Worm (Caenorhabditis elegans) whole organism, early embryonic: ENCODE measurements around the gene srj-4.

ENCODE experiments used
- B0310.2 ChIP-seq: sonication (generic microtip); optimal IDR thresholded peaks from 2 replicates; lab custom pipeline; 2016; ENCODE audit warnings: mild to moderate bottlenecking, missing genetic modification characterization, missing compliant biosample characterization
- ama-1 ChIP-seq: fragments of 150-350 bp; optimal IDR thresholded peaks from 2 replicates; lab custom pipeline; 2014
- ceh-13 ChIP-seq: fragments of 200-800 bp; sonication (Bioruptor generic); optimal IDR thresholded peaks from 2 replicates; lab custom pipeline; 2018; ENCODE audit warnings: mild to moderate bottlenecking, missing genetic modification characterization, missing compliant biosample characterization
- ets-7 ChIP-seq: sonication (generic microtip); optimal IDR thresholded peaks from 2 replicates; lab custom pipeline; 2016; ENCODE audit warnings: missing genotype, missing genetic modification characterization, missing compliant biosample characterization
- flt-1 ChIP-seq: fragments of 200-800 bp; sonication (Bioruptor generic); IDR thresholded peaks from 2 replicates; pipeline ENCODE4 v1.3.6; 2022; ENCODE audit warnings: missing genetic modification characterization, missing compliant biosample characterization
- hmg-4 ChIP-seq: fragments of 200-800 bp; sonication (Bioruptor generic); optimal IDR thresholded peaks from 2 replicates; lab custom pipeline; 2018; ENCODE audit warnings: mild to moderate bottlenecking, missing genetic modification characterization, missing compliant biosample characterization
- hnd-1 ChIP-seq: sonication (generic microtip); optimal IDR thresholded peaks from 2 replicates; lab custom pipeline; 2016; ENCODE audit warnings: missing genetic modification characterization, missing compliant biosample characterization
- pes-1 ChIP-seq: fragments of 200-800 bp; sonication (Bioruptor generic); IDR thresholded peaks from 2 replicates; pipeline ENCODE4 v1.3.6; 2022; ENCODE audit warnings: missing genetic modification reagents, missing genetic modification characterization, missing compliant biosample characterization
- scrt-1 ChIP-seq: fragments of 200-800 bp; sonication (Bioruptor generic); IDR thresholded peaks from 2 replicates; pipeline ENCODE4 v1.3.6; 2022; ENCODE audit warnings: missing genetic modification characterization, missing compliant biosample characterization
- sea-1 ChIP-seq: fragments of 200-800 bp; sonication (Bioruptor generic); conservative IDR thresholded peaks from 2 replicates; pipeline ENCODE4 v1.3.6; 2022; ENCODE audit warnings: missing genetic modification characterization, missing compliant biosample characterization
- tra-4 ChIP-seq: sonication (generic microtip); optimal IDR thresholded peaks from 2 replicates; lab custom pipeline; 2017; ENCODE audit warnings: missing genetic modification characterization, missing compliant biosample characterization

- TF ChIP-seq ama-1 (lab: Kevin White, UChicago) (no peak), B0310.2 (tag; lab: Kevin White, UChicago) (no peak), flt-1 (GFP tag; lab: Robert Waterston, UW) (no peak), hmg-4 (GFP tag; lab: Kevin White, UChicago) (no peak), hnd-1 (tag; lab: Kevin White, UChicago) (no peak), pes-1 (GFP tag; lab: Robert Waterston, UW) (no peak), ceh-13 (GFP tag; lab: Kevin White, UChicago) (no peak), scrt-1 (GFP tag; lab: Robert Waterston, UW) (no peak), sea-1 (no peak), tra-4 (no peak), ets-7 (tag; lab: Kevin White, UChicago) (no peak)
Measured at ce11 chrV:12140625-12141024, 22.4 kb upstream of the srj-4 start, which contains the start of gene C27A7.3.
